Fruit fly (Drosophila melanogaster): ENCODE data around the gene fax.

DNA sequence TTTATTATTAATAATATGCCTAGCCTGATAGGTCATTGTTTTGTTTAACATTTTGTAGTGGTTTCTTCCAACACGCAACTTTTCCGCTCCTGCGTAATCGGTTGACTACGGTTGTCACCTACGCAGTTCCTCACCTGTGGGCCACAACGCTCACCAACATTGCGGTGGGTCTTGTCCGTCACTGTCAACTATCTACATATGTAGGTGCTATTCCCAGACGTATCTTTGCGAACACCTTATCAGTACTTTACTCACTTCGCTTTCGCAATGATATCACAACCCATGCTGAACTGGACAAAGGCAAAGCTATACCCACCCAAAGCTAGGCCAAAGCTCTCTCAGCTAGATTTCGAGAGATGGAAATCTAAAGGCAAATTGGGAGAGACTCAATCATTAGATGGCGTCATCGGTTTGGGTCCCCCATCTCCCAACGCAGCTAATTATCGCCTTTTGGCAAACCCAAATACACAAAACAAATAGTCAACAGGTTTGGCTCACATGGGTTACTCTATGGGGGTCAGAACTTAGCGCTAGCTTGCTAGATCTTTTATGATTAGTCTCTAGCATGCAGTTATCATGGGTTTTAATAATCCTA, 55.4 kb downstream of the fax start:
- TF ChIP-seq Six4 (GFP tag; optimal IDR thresholded peaks at IDR 0.05) (no peak), zfh1 (GFP tag; IDR thresholded peaks at IDR 0.05) (no peak), CG3995 (GFP tag; optimal IDR thresholded peaks at IDR 0.05) (no peak), Ets97D (GFP tag; optimal IDR thresholded peaks at IDR 0.05) (no peak), Rx (GFP tag; IDR thresholded peaks at IDR 0.05) (no peak), gsb-n (tag; optimal IDR thresholded peaks at IDR 0.05) (no peak), Gug (GFP tag; IDR thresholded peaks at IDR 0.05) (no peak), Dek (tag; optimal IDR thresholded peaks at IDR 0.05) (no peak), CG9797 (GFP tag; optimal IDR thresholded peaks at IDR 0.05) (no peak)

Data from whole organism, embryonic.